Fruit fly (Drosophila melanogaster) whole organism, embryonic: ENCODE data around the gene scyl.

Experiments used
- Awh ChIP-seq: fragments of 200-800 bp; sonication (Bioruptor generic); IDR thresholded peaks from 2 replicates; pipeline ENCODE4, ENCODE4 v1.3.6; 2022; ENCODE audit warnings: missing biosample characterization, missing genetic modification characterization
- B-H1 ChIP-seq: fragments of 200-800 bp; sonication (Bioruptor generic); IDR thresholded peaks from 3 replicates; pipeline ENCODE4 v1.3.6; 2022; ENCODE audit warnings: missing biosample characterization, missing genetic modification characterization
- BEAF-32 ChIP-seq: fragments of 200-800 bp; sonication (Bioruptor generic); optimal IDR thresholded peaks from 3 replicates; lab custom pipeline; 2017; ENCODE audit warnings: missing biosample characterization, missing genetic modification characterization, mild to moderate bottlenecking, moderate library complexity, missing genetic modification reagents
- Bdp1 ChIP-seq: fragments of 200-800 bp; sonication (Bioruptor generic); optimal IDR thresholded peaks from 3 replicates; lab custom pipeline; 2016; ENCODE audit warnings: missing biosample characterization, missing genetic modification characterization
- Bgb ChIP-seq: fragments of 200-800 bp; sonication (Bioruptor generic); IDR thresholded peaks from 2 replicates; pipeline ENCODE4 v1.3.6; 2022; ENCODE audit warnings: missing biosample characterization, missing genetic modification characterization; ENCODE audit not compliant: partially characterized antibody
- CG10267 ChIP-seq: fragments of 200-800 bp; sonication (Bioruptor generic); optimal IDR thresholded peaks from 2 replicates; lab custom pipeline; 2018; ENCODE audit warnings: missing biosample characterization, mild to moderate bottlenecking, missing genetic modification characterization, moderate library complexity
- CG10543 ChIP-seq: fragments of 200-800 bp; sonication (Bioruptor generic); optimal IDR thresholded peaks from 3 replicates; lab custom pipeline; 2017; ENCODE audit warnings: missing biosample characterization, mild to moderate bottlenecking, missing genetic modification characterization, moderate library complexity
- CG10979 ChIP-seq: fragments of 200-800 bp; sonication (Bioruptor generic); optimal IDR thresholded peaks from 2 replicates; lab custom pipeline; 2018; ENCODE audit warnings: missing biosample characterization, mild to moderate bottlenecking, missing genetic modification characterization, moderate library complexity
- CG11504 ChIP-seq: fragments of 200-800 bp; sonication (Bioruptor generic); optimal IDR thresholded peaks from 3 replicates; lab custom pipeline; 2019; ENCODE audit warnings: missing biosample characterization, mild to moderate bottlenecking, missing genetic modification characterization, moderate library complexity
- CG12219 ChIP-seq: fragments of 200-800 bp; sonication (Bioruptor generic); optimal IDR thresholded peaks from 3 replicates; lab custom pipeline; 2018; ENCODE audit warnings: missing biosample characterization, mild to moderate bottlenecking, missing genetic modification characterization
- CG13296 ChIP-seq: fragments of 200-800 bp; sonication (Bioruptor generic); optimal IDR thresholded peaks from 3 replicates; lab custom pipeline; 2018; ENCODE audit warnings: missing biosample characterization, mild to moderate bottlenecking, missing genetic modification characterization
- CG13624 ChIP-seq: fragments of 200-800 bp; sonication (Bioruptor generic); optimal IDR thresholded peaks from 2 replicates; lab custom pipeline; 2016; ENCODE audit warnings: missing biosample characterization, missing genetic modification characterization
- CG14710 ChIP-seq: fragments of 200-800 bp; sonication (Bioruptor generic); optimal IDR thresholded peaks from 3 replicates; lab custom pipeline; 2019; ENCODE audit warnings: missing biosample characterization, mild to moderate bottlenecking, missing genetic modification characterization, moderate library complexity
- CG17328 ChIP-seq: fragments of 200-800 bp; sonication (Bioruptor generic); IDR thresholded peaks from 2 replicates; pipeline ENCODE4 v1.3.6; 2022; ENCODE audit warnings: missing biosample characterization, missing genetic modification characterization
- CG2202 ChIP-seq: fragments of 200-800 bp; sonication (Bioruptor generic); optimal IDR thresholded peaks from 2 replicates; lab custom pipeline; 2018; ENCODE audit warnings: missing biosample characterization, mild to moderate bottlenecking, missing genetic modification characterization
- CG3163 ChIP-seq: fragments of 200-800 bp; sonication (Bioruptor generic); optimal IDR thresholded peaks from 3 replicates; lab custom pipeline; 2016; ENCODE audit warnings: missing biosample characterization, missing genetic modification characterization
- CG3407 ChIP-seq: fragments of 200-800 bp; sonication (Bioruptor generic); optimal IDR thresholded peaks from 2 replicates; lab custom pipeline; 2018; ENCODE audit warnings: missing biosample characterization, mild to moderate bottlenecking, missing genetic modification characterization
- CG34422 ChIP-seq: fragments of 200-800 bp; sonication (Bioruptor generic); IDR thresholded peaks from 3 replicates; pipeline ENCODE4 v1.3.6; 2022; ENCODE audit warnings: missing biosample characterization, missing genetic modification characterization
- CG4617 ChIP-seq: fragments of 200-800 bp; sonication (Bioruptor generic); optimal IDR thresholded peaks from 3 replicates; lab custom pipeline; 2016; ENCODE audit warnings: missing biosample characterization, missing genetic modification characterization, borderline replicate concordance
- CG5180 ChIP-seq: fragments of 200-800 bp; sonication (Bioruptor generic); optimal IDR thresholded peaks from 3 replicates; lab custom pipeline; 2017; ENCODE audit warnings: missing biosample characterization, missing genetic modification characterization, mild to moderate bottlenecking, moderate library complexity, missing genetic modification reagents
- CG6254 ChIP-seq: fragments of 200-800 bp; sonication (Bioruptor generic); optimal IDR thresholded peaks from 3 replicates; lab custom pipeline; 2017; ENCODE audit warnings: mild to moderate bottlenecking, missing biosample characterization, missing genetic modification reagents, missing genetic modification characterization
- CG9609 ChIP-seq: fragments of 200-800 bp; sonication (Bioruptor generic); optimal IDR thresholded peaks from 3 replicates; lab custom pipeline; 2016; ENCODE audit warnings: missing biosample characterization, missing genetic modification characterization
- CoRest ChIP-seq: fragments of 200-800 bp; sonication (Bioruptor generic); optimal IDR thresholded peaks from 3 replicates; lab custom pipeline; 2018; ENCODE audit warnings: missing biosample characterization, mild to moderate bottlenecking, missing genetic modification characterization, moderate library complexity
- Deaf1 ChIP-seq: fragments of 200-800 bp; optimal IDR thresholded peaks from 3 replicates; lab custom pipeline; 2019; ENCODE audit warnings: missing biosample characterization, mild to moderate bottlenecking, missing genetic modification characterization, moderate library complexity
- Dp ChIP-seq: fragments of 200-800 bp; sonication (Bioruptor generic); optimal IDR thresholded peaks from 2 replicates; lab custom pipeline; 2018; ENCODE audit warnings: missing biosample characterization, mild to moderate bottlenecking, missing genetic modification characterization, moderate library complexity
- HLHmδ ChIP-seq: fragments of 200-800 bp; sonication (Bioruptor generic); optimal IDR thresholded peaks from 2 replicates; lab custom pipeline; 2018; ENCODE audit warnings: missing biosample characterization, mild to moderate bottlenecking, missing genetic modification characterization, moderate library complexity
- Lhr ChIP-seq: fragments of 200-800 bp; sonication (Bioruptor generic); optimal IDR thresholded peaks from 3 replicates; lab custom pipeline; 2017; ENCODE audit warnings: mild to moderate bottlenecking, missing biosample characterization, missing genetic modification reagents, missing genetic modification characterization
- Nf-YC ChIP-seq: fragments of 200-800 bp; optimal IDR thresholded peaks from 3 replicates; lab custom pipeline; 2019; ENCODE audit warnings: missing biosample characterization, mild to moderate bottlenecking, missing genetic modification characterization, moderate library complexity
- Opbp ChIP-seq: fragments of 200-800 bp; sonication (Bioruptor generic); IDR thresholded peaks from 3 replicates; pipeline ENCODE4 v1.3.6; 2022; ENCODE audit warnings: missing biosample characterization, missing genetic modification characterization; ENCODE audit not compliant: partially characterized antibody
- Ssrp ChIP-seq: fragments of 200-800 bp; sonication (Bioruptor generic); optimal IDR thresholded peaks from 2 replicates; lab custom pipeline; 2018; ENCODE audit warnings: missing biosample characterization, mild to moderate bottlenecking, missing genetic modification characterization, moderate library complexity
- Taf1 ChIP-seq: fragments of 200-800 bp; sonication (Bioruptor generic); IDR thresholded peaks from 2 replicates; pipeline ENCODE4 v1.3.6; 2022; ENCODE audit warnings: missing biosample characterization, missing genetic modification characterization
- Tbp ChIP-seq: fragments of >200 bp; optimal IDR thresholded peaks from 2 replicates; lab custom pipeline; 2018; ENCODE audit warnings: missing biosample characterization, missing genetic modification characterization
- bbx ChIP-seq: fragments of 200-800 bp; sonication (Bioruptor generic); IDR thresholded peaks from 2 replicates; pipeline ENCODE4 v1.3.6; 2022; ENCODE audit warnings: missing biosample characterization, missing genetic modification characterization; ENCODE audit not compliant: partially characterized antibody
- chm ChIP-seq: fragments of 200-800 bp; sonication (Bioruptor generic); IDR thresholded peaks from 2 replicates; pipeline ENCODE4 v1.3.6; 2022; ENCODE audit warnings: missing biosample characterization, missing genetic modification characterization
- en ChIP-seq: fragments of 200-800 bp; sonication (Bioruptor generic); optimal IDR thresholded peaks from 2 replicates; lab custom pipeline; 2016; ENCODE audit warnings: missing biosample characterization, missing genetic modification characterization
- ewg ChIP-seq: fragments of 200-800 bp; sonication (Bioruptor generic); optimal IDR thresholded peaks from 3 replicates; lab custom pipeline; 2017; ENCODE audit warnings: mild to moderate bottlenecking, missing biosample characterization, missing genetic modification reagents, missing genetic modification characterization
- exex ChIP-seq: fragments of 200-800 bp; sonication (Bioruptor generic); optimal IDR thresholded peaks from 4 replicates; lab custom pipeline; 2018; ENCODE audit warnings: missing biosample characterization, mild to moderate bottlenecking, missing genetic modification characterization, moderate library complexity
- ftz-f1 ChIP-seq: fragments of 200-800 bp; sonication (Bioruptor generic); optimal IDR thresholded peaks from 2 replicates; lab custom pipeline; 2016; ENCODE audit warnings: missing biosample characterization, missing genetic modification characterization
- her ChIP-seq: fragments of 200-800 bp; sonication (Bioruptor generic); optimal IDR thresholded peaks from 2 replicates; lab custom pipeline; 2016; ENCODE audit warnings: missing biosample characterization, missing genetic modification characterization
- hkb ChIP-seq, 2 experiments: fragments of 200-800 bp in 1 of 2; fragments of >200 bp in 1 of 2; sonication (Bioruptor generic) in 1 of 2; IDR thresholded peaks in 1 of 2; optimal IDR thresholded peaks in 1 of 2; 2 replicates each; pipeline versions ENCODE4 v1.3.6 to Lab custom; 2017 to 2022; ENCODE audit warnings: missing biosample characterization in 1 of 2, missing genetic modification characterization in 1 of 2
- ind ChIP-seq: fragments of 200-800 bp; sonication (Bioruptor generic); optimal IDR thresholded peaks from 3 replicates; lab custom pipeline; 2016; ENCODE audit warnings: missing biosample characterization, missing genetic modification characterization
- pfk ChIP-seq: fragments of 200-800 bp; sonication (Bioruptor generic); optimal IDR thresholded peaks from 2 replicates; lab custom pipeline; 2018; ENCODE audit warnings: missing biosample characterization, mild to moderate bottlenecking, missing genetic modification characterization, moderate library complexity
- pho ChIP-seq: fragments of 200-800 bp; sonication (Bioruptor generic); optimal IDR thresholded peaks from 2 replicates; lab custom pipeline; 2016; ENCODE audit warnings: missing biosample characterization, missing genetic modification characterization
- pzg ChIP-seq: fragments of 200-800 bp; sonication (Bioruptor generic); optimal IDR thresholded peaks from 3 replicates; lab custom pipeline; 2018; ENCODE audit warnings: missing biosample characterization, mild to moderate bottlenecking, missing genetic modification characterization, moderate library complexity
- stc ChIP-seq: fragments of 200-800 bp; sonication (Bioruptor generic); IDR thresholded peaks from 2 replicates; pipeline ENCODE4 v1.3.6; 2022; ENCODE audit warnings: missing biosample characterization, missing genetic modification characterization
- stwl ChIP-seq: fragments of 200-800 bp; sonication (Bioruptor generic); optimal IDR thresholded peaks from 3 replicates; lab custom pipeline; 2018; ENCODE audit warnings: missing biosample characterization, mild to moderate bottlenecking, missing genetic modification characterization, moderate library complexity
- zfh2 ChIP-seq: fragments of 200-800 bp; sonication (Bioruptor generic); optimal IDR thresholded peaks from 2 replicates; lab custom pipeline; 2016; ENCODE audit warnings: missing biosample characterization, missing genetic modification characterization

The scyl gene

DNA sequence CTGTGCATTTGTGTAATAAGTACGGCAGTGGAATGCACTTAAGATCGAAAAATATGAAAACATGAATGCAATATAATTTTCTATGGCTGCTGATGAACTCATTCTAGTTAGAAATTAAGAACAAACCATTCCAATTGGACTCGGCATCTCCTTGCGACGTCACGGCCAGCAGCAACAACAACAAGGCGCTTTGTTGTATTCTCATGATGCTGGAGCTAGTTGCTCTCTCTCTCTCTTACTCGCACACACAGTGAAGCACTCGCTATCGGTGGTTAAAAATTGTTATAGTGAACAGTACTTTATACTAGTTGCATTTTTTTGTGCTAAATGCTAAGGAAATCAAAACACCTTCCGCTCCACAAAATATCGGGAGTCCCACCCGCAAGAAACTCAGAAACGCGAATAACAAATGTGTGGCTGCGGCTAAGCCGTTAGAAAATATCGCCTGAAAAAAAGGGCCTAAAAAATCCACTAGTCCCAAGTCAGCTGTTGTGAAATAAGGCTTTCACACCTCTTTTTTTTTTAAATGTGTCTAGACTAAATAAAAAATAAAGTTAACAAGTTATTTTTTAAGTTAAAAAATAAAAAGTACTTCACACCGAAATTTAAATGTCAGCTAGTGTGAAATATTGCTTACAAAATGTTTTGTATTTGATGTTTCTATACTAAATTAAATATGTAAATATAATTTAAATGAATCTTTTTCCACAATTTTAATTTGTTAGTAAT lies 46.3 kb upstream of the scyl start, which contains the start of gene Plod (continued):
- TF ChIP-seq CG12219 (GFP tag; lab: Kevin White, UChicago) (no peak), en (no peak), Ssrp (tag; lab: Kevin White, UChicago) (peak; percentile 39), Opbp (GFP tag; lab: Robert Waterston, UW) (0 out of 3 replicates have a peak, but pooled peaks have one; percentile 59), Deaf1 (tag; lab: Kevin White, UChicago) (peak; percentile 67), CG10543 (GFP tag; lab: Kevin White, UChicago) (peak; percentile 18), Lhr (peak; percentile 82), CoRest (peak; percentile 69), exex (no peak), her (GFP tag; lab: Kevin White, UChicago) (peak; percentile 51), CG10979 (tag; lab: Kevin White, UChicago) (peak; percentile 4), CG10267 (peak; percentile 71), CG4617 (GFP tag; lab: Kevin White, UChicago) (peak; percentile 16), Tbp (GFP tag; lab: Kevin White, UChicago) (no peak), Nf-YC (peak; percentile 52), ind (GFP tag; lab: Kevin White, UChicago) (peak; percentile 37), CG3163 (peak; percentile 4), pzg (GFP tag; lab: Kevin White, UChicago) (peak; percentile 85), stwl (tag; lab: Kevin White, UChicago) (peak; percentile 73), Awh (GFP tag; lab: Robert Waterston, UW) (peak; percentile 39; the same call in 1 of the 2 replicates), CG6254 (GFP tag; lab: Kevin White, UChicago) (peak; percentile 6), zfh2 (GFP tag; lab: Kevin White, UChicago) (peak; percentile 16), B-H1 (GFP tag; lab: Robert Waterston, UW) (peak; percentile 50; the same call in 1 of the 3 replicates), ewg (GFP tag; lab: Kevin White, UChicago) (peak; percentile 18), CG9609 (GFP tag; lab: Kevin White, UChicago) (no peak), CG13296 (peak; percentile 35), CG13624 (peak; percentile 67), Bdp1 (GFP tag; lab: Kevin White, UChicago) (peak; percentile 18), CG17328 (GFP tag; lab: Robert Waterston, UW) (peak; percentile 59), CG14710 (tag; lab: Kevin White, UChicago) (peak; percentile 63), pho (GFP tag; lab: Kevin White, UChicago) (peak; percentile 38), HLHmδ (GFP tag; lab: Kevin White, UChicago) (peak; percentile 17), CG11504 (peak; percentile 70), CG34422 (GFP tag; lab: Robert Waterston, UW) (peak; percentile 79; the same call in 2 of the 3 replicates), CG2202 (tag; lab: Kevin White, UChicago) (peak; percentile 27), chm (peak; percentile 75), ftz-f1 (GFP tag; lab: Kevin White, UChicago) (no peak), hkb (optimal IDR thresholded peaks at IDR 0.05; lab: Kevin White, UChicago) (no peak), hkb (GFP tag; IDR thresholded peaks at IDR 0.05; lab: Robert Waterston, UW) (peak; percentile 55; the same call in 1 of the 2 replicates), CG3407 (GFP tag; lab: Kevin White, UChicago) (peak; percentile 29), Bgb (peak; percentile 63; the same call in 1 of the 2 replicates), pfk (GFP tag; lab: Kevin White, UChicago) (peak; percentile 19), CG5180 (GFP tag; lab: Kevin White, UChicago) (peak; percentile 41), Dp (GFP tag; lab: Kevin White, UChicago) (peak; percentile 34), BEAF-32 (GFP tag; lab: Kevin White, UChicago) (peak; percentile 56), stc (GFP tag; lab: Robert Waterston, UW) (0 out of 2 replicates have a peak, but pooled peaks have one; percentile 11), bbx (GFP tag; lab: Robert Waterston, UW) (peak; percentile 65; the same call in 1 of the 2 replicates), Taf1 (GFP tag; lab: Robert Waterston, UW) (no peak)
